Worm (Caenorhabditis elegans): ENCODE results near the gene met-2.

The met-2 gene

ce11 chrIII:8392307-8392706 lies 17.2 kb downstream of the met-2 start (continued):
- TF ChIP-seq mef-2 (tag; optimal IDR thresholded peaks at IDR 0.05) (no peak), unc-86 (tag; optimal IDR thresholded peaks at IDR 0.05) (peak; percentile 62), pqm-1 (tag; optimal IDR thresholded peaks at IDR 0.05) (no peak), pag-3 (tag; optimal IDR thresholded peaks at IDR 0.05; ENCODE audit: borderline replicate concordance, insufficient read depth) (no peak), sptf-1 (tag; optimal IDR thresholded peaks at IDR 0.05) (no peak), hlh-4 (tag; optimal IDR thresholded peaks at IDR 0.05) (no peak), snu-23 (GFP tag; optimal IDR thresholded peaks at IDR 0.05) (peak; percentile 47), nhr-20 (tag; optimal IDR thresholded peaks at IDR 0.05) (no peak), swsn-7 (tag; optimal IDR thresholded peaks at IDR 0.05) (peak; percentile 28), fkh-10 (GFP tag; optimal IDR thresholded peaks at IDR 0.05) (peak; percentile 66), ceh-90 (tag; optimal IDR thresholded peaks at IDR 0.05) (no peak), efl-3 (GFP tag; optimal IDR thresholded peaks at IDR 0.05) (no peak), efl-1 (optimal IDR thresholded peaks at IDR 0.05) (peak; percentile 3 to 8), efl-1 (GFP tag; optimal IDR thresholded peaks at IDR 0.05 in 1 of 2) (peak in 1 of 2 experiments; percentile 72), Y116A8C.19 (tag; optimal IDR thresholded peaks at IDR 0.05; ENCODE audit: borderline replicate concordance) (no peak), lin-35 (GFP tag; optimal IDR thresholded peaks at IDR 0.05) (peak in 1 of 2 experiments; percentile 15), elt-3 (tag; optimal IDR thresholded peaks at IDR 0.05) (no peak), ceh-82 (tag; optimal IDR thresholded peaks at IDR 0.05) (peak in 1 of 3 experiments; percentile 61), xbp-1 (tag; optimal IDR thresholded peaks at IDR 0.05) (peak; percentile 3), fos-1 (tag; optimal IDR thresholded peaks at IDR 0.05) (no peak), hlh-17 (GFP tag; optimal IDR thresholded peaks at IDR 0.05; ENCODE audit: borderline replicate concordance) (no peak), mdl-1 (tag; optimal IDR thresholded peaks at IDR 0.05) (no peak), nhr-71 (tag; optimal IDR thresholded peaks at IDR 0.05) (peak; percentile 63), nhr-12 (tag; optimal IDR thresholded peaks at IDR 0.05) (no peak), ceh-88 (GFP tag; IDR thresholded peaks at IDR 0.05) (no peak), lin-15B (tag; optimal IDR thresholded peaks at IDR 0.05) (no peak), nhr-84 (tag; optimal IDR thresholded peaks at IDR 0.05) (no peak), ces-1 (GFP tag; optimal IDR thresholded peaks at IDR 0.05) (peak; percentile 4), ztf-4 (tag; optimal IDR thresholded peaks at IDR 0.05) (no peak), lsy-2 (tag; optimal IDR thresholded peaks at IDR 0.05) (peak; percentile 15 to 54), nhr-47 (tag; optimal IDR thresholded peaks at IDR 0.05) (peak; percentile 42), blmp-1 (tag; optimal IDR thresholded peaks at IDR 0.05) (no peak), dpl-1 (GFP tag; optimal IDR thresholded peaks at IDR 0.05) (peak in 1 of 3 experiments; percentile 43), egl-27 (tag; optimal IDR thresholded peaks at IDR 0.05) (no peak), ama-1 (optimal IDR thresholded peaks at IDR 0.05) (no peak), unc-130 (tag; optimal IDR thresholded peaks at IDR 0.05) (no peak), aly-2 (tag; optimal IDR thresholded peaks at IDR 0.05) (no peak), ztf-11 (tag; optimal IDR thresholded peaks at IDR 0.05) (no peak), nhr-90 (tag; optimal IDR thresholded peaks at IDR 0.05; ENCODE audit: poor library complexity) (no peak), sox-4 (tag; optimal IDR thresholded peaks at IDR 0.05) (no peak), fkh-8 (tag; optimal IDR thresholded peaks at IDR 0.05) (peak; percentile 78), tlp-1 (tag; optimal IDR thresholded peaks at IDR 0.05) (no peak)

- TF ChIP-seq nhr-85 (tag): no peak
- TF ChIP-seq sox-4 (tag; optimal IDR thresholded peaks at IDR 0.05): no peak
- peak in 1 of 2 experiments; percentile 3 for TF ChIP-seq lin-35 (GFP tag; optimal IDR thresholded peaks at IDR 0.05)
- TF ChIP-seq egl-13 (tag; optimal IDR thresholded peaks at IDR 0.05): peak; percentile 15
- peak; percentile 52 for TF ChIP-seq unc-86 (tag; optimal IDR thresholded peaks at IDR 0.05)
- peak; percentile 34 for TF ChIP-seq nhr-71 (tag; optimal IDR thresholded peaks at IDR 0.05)
- no peak for TF ChIP-seq ama-1 (optimal IDR thresholded peaks at IDR 0.05)
- peak; percentile 18 for TF ChIP-seq dsc-1 (tag; optimal IDR thresholded peaks at IDR 0.05)
- no peak for TF ChIP-seq efl-1 (optimal IDR thresholded peaks at IDR 0.05)
- peak in 1 of 2 experiments; percentile 76 for TF ChIP-seq efl-1 (GFP tag; optimal IDR thresholded peaks at IDR 0.05 in 1 of 2)
- TF ChIP-seq fkh-8 (tag; optimal IDR thresholded peaks at IDR 0.05): peak; percentile 26
- no peak for TF ChIP-seq nhr-76 (tag; optimal IDR thresholded peaks at IDR 0.05)
- peak; percentile 68 for TF ChIP-seq lin-14 (GFP tag; optimal IDR thresholded peaks at IDR 0.05)
- peak in 1 of 2 experiments; percentile 9 for TF ChIP-seq lsy-2 (tag; optimal IDR thresholded peaks at IDR 0.05)
- no peak for TF ChIP-seq jun-1 (tag; optimal IDR thresholded peaks at IDR 0.05)
- TF ChIP-seq elt-3 (tag; optimal IDR thresholded peaks at IDR 0.05): no peak
- TF ChIP-seq blmp-1 (tag; optimal IDR thresholded peaks at IDR 0.05): no peak
- TF ChIP-seq ces-1 (GFP tag; optimal IDR thresholded peaks at IDR 0.05): no peak
Measured at ce11 chrIII:8394374-8395302, 19.5 kb downstream of the met-2 start, which contains the start of gene ZK353.10. ZK353.10 (minus strand) TSS chrIII:8394424.

All from whole organism, L1 larva.